Worm (Caenorhabditis elegans) whole organism, mixed stage, embryonic: Measurements from ENCODE around the gene F54F7.2.

ENCODE experiments used
- blmp-1 ChIP-seq: fragments of 150-350 bp; optimal IDR thresholded peaks from 2 replicates; lab custom pipeline; 2014; ENCODE audit warnings: missing biosample characterization, missing genetic modification characterization
- ceh-43 ChIP-seq: fragments of 200-800 bp; sonication (Bioruptor generic); optimal IDR thresholded peaks from 2 replicates; lab custom pipeline; 2018; ENCODE audit warnings: mild to moderate bottlenecking, missing genetic modification characterization, moderate library complexity, missing compliant biosample characterization
- ceh-83 ChIP-seq: fragments of 200-800 bp; sonication (Bioruptor generic); optimal IDR thresholded peaks from 2 replicates; lab custom pipeline; 2018; ENCODE audit warnings: mild to moderate bottlenecking, missing genetic modification characterization, missing compliant biosample characterization
- ces-1 ChIP-seq: fragments of 150-350 bp; optimal IDR thresholded peaks from 2 replicates; lab custom pipeline; 2014; ENCODE audit warnings: missing biosample characterization, missing genetic modification reagents, missing genetic modification characterization
- elt-1 ChIP-seq: sonication (generic microtip); optimal IDR thresholded peaks from 2 replicates; lab custom pipeline; 2017; ENCODE audit warnings: missing genetic modification characterization, mild to moderate bottlenecking, missing compliant biosample characterization, antibody characterized with exemption, moderate library complexity, borderline replicate concordance; ENCODE audit not compliant: insufficient read depth
- lin-13 ChIP-seq: fragments of 150-350 bp; optimal IDR thresholded peaks from 2 replicates; lab custom pipeline; 2014; ENCODE audit warnings: missing biosample characterization, missing genetic modification characterization
- lin-32 ChIP-seq: fragments of 200-800 bp; sonication (Bioruptor generic); optimal IDR thresholded peaks from 2 replicates; lab custom pipeline; 2018; ENCODE audit warnings: mild to moderate bottlenecking, missing genetic modification characterization, missing compliant biosample characterization
- mab-5 ChIP-seq: fragments of 150-350 bp; optimal IDR thresholded peaks from 2 replicates; lab custom pipeline; 2014; ENCODE audit warnings: missing biosample characterization, missing genetic modification characterization
- nhr-12 ChIP-seq: fragments of 150-350 bp; optimal IDR thresholded peaks from 2 replicates; lab custom pipeline; 2014; ENCODE audit warnings: missing biosample characterization, missing genetic modification characterization
- nhr-28 ChIP-seq: fragments of 150-350 bp; optimal IDR thresholded peaks from 2 replicates; lab custom pipeline; 2014; ENCODE audit warnings: missing biosample characterization, missing genetic modification characterization
- pha-4 ChIP-seq: fragments of 150-350 bp; optimal IDR thresholded peaks from 2 replicates; lab custom pipeline; 2018; ENCODE audit warnings: missing biosample characterization, missing genetic modification reagents, missing genetic modification characterization
- unc-120 ChIP-seq: sonication (generic microtip); optimal IDR thresholded peaks from 2 replicates; lab custom pipeline; 2017; ENCODE audit warnings: missing genetic modification characterization, missing compliant biosample characterization; ENCODE audit not compliant: poor library complexity, severe bottlenecking
- unc-62 ChIP-seq: fragments of 150-350 bp; optimal IDR thresholded peaks from 2 replicates; lab custom pipeline; 2014; ENCODE audit warnings: missing biosample characterization, missing genetic modification reagents, missing genetic modification characterization
- ztf-11 ChIP-seq: fragments of 150-350 bp; optimal IDR thresholded peaks from 2 replicates; lab custom pipeline; 2014; ENCODE audit warnings: missing biosample characterization, missing genetic modification characterization

DNA sequence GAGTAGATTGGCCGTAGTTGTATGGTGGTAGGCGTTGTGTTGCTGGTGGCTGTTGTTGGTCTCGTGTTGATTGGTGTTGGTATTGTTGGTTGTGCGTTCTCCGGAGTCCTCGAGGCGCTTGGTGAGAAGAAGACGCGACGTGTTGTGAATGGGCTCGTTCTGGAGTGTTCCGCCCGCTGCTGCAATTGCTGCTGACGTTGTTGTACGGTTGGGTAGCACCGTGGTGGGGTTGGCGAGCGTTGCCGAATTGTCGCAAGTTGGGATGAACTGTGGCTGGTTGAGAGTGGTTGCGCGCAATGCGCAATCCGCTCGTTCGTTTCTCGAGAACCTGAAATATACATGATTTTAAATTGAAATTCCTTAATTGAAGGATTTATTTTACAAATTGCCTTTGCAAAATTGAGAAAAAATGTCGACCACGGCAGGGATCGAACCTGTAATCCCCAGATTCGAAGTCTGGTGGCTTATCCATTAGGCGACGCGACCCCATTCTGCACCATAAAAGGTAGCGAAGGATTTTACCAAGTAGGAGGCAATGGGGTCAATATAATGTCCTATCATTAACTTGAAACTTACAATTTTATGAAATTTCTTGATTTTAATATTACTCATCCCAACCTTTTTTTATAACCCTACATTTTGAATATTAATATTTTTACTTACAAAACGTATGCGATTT is 37.1 kb upstream of the F54F7.2 start:
- TF ChIP-seq nhr-12 (tag; lab: Kevin White, UChicago) (no peak), elt-1 (no peak), unc-120 (tag; lab: Kevin White, UChicago) (no peak), ztf-11 (no peak), lin-13 (tag; lab: Kevin White, UChicago) (no peak), nhr-28 (tag; lab: Kevin White, UChicago) (no peak), ces-1 (GFP tag; lab: Kevin White, UChicago) (no peak), lin-32 (GFP tag; lab: Kevin White, UChicago) (no peak), unc-62 (GFP tag; lab: Kevin White, UChicago) (no peak), ceh-43 (GFP tag; lab: Kevin White, UChicago) (no peak), mab-5 (no peak), pha-4 (tag; lab: Kevin White, UChicago) (no peak), ceh-83 (GFP tag; lab: Kevin White, UChicago) (no peak), blmp-1 (tag; lab: Kevin White, UChicago) (no peak)
